Fruit fly (Drosophila melanogaster): ENCODE data around the gene Cog3.
A peak's percentile ranks its signal among the peaks of the same experiment; 100 is the strongest.

The Cog3 gene

DNA sequence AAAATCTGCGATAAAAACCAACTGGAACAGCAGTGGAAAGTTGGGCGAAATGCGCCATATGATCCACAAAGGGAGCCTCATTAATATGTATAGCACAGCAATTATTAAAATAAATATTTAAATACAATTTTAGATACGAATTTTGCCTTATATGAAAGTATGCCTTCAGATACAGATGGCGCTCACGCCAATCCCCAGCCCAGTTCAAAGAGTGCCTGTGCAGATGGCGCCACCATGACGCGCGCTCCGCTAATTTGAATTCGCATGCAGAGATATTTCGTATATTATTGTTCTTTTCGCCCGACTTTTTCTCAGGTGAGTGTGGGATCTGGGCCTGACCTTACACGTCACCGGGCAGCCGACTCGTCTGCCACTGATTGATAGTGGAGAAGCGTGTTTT, 15.4 kb upstream of the Cog3 start, which contains the start of gene Pgant4:
Gene Pgant4 (plus strand): TSS at position 362 of the 400 bp plus-strand sequence.
- peak; percentile 39 for TF ChIP-seq Snoo (tag; optimal IDR thresholded peaks at IDR 0.05)
- TF ChIP-seq CG17806 (tag; optimal IDR thresholded peaks at IDR 0.05), result no peak
- TF ChIP-seq CG4496 (GFP tag; IDR thresholded peaks at IDR 0.05), result 0 out of 3 replicates have a peak, but pooled peaks have one; percentile 37
- TF ChIP-seq rn (GFP tag; IDR thresholded peaks at IDR 0.05), result 0 out of 2 replicates have a peak, but pooled peaks have one; percentile 37

DNA sequence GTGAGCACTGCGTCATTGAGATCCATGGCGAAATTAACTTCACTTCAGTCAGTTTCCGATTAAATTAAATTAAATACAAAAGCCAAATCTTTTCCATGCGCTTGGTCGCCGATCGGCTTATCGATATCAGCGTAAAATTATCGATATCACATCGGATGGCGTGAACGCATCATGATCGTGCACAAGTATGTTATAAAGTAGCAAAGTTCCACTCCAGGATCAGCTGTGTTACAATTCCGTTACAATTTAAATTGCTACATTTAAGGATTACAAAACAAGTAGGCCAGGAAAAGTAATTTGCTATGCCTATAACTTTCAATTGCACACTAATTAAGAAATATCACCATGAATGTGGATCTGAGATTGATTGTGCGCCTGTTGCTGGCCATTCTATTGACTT, 13.0 kb upstream of the Cog3 start, which contains the start of the genes Pif1 and CG31776:
Gene Pif1 (minus strand): TSS at position 136 of the 400 bp plus-strand sequence.
Gene CG31776 (plus strand): TSS at position 314 of the 400 bp plus-strand sequence.
- TF ChIP-seq CG8159 (tag; optimal IDR thresholded peaks at IDR 0.05) (no peak), Snoo (tag; optimal IDR thresholded peaks at IDR 0.05) (no peak), Pif1B (GFP tag; optimal IDR thresholded peaks at IDR 0.05) (no peak), CG12605 (GFP tag; IDR thresholded peaks at IDR 0.05) (no peak), CG15710 (tag; optimal IDR thresholded peaks at IDR 0.05) (no peak), Ets98B (GFP tag; IDR thresholded peaks at IDR 0.05) (no peak), CG13204 (GFP tag; optimal IDR thresholded peaks at IDR 0.05) (no peak), D1 (tag; optimal IDR thresholded peaks at IDR 0.05) (no peak)

DNA sequence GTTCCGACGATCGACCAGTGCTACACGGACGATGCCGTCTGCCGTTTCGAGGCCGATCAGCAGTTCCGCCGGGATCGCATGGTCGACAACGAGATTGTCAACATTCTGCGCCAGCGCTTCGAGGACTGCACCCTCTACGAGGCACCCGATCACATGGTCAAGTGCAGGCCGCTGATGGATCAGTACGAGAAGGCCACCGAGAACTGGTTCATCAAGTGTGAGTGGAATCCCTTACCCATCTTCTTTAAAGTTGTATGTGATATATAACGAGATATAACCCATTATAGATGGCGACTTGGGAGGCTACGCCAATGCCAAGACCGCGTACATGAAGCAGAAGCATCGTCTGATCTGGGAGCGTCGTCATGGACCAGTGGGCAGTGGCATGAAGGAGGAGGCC, 10.0 kb upstream of the Cog3 start:
- TF ChIP-seq CG12605 (GFP tag; IDR thresholded peaks at IDR 0.05) (no peak), CG14655 (GFP tag; optimal IDR thresholded peaks at IDR 0.05) (no peak)

DNA sequence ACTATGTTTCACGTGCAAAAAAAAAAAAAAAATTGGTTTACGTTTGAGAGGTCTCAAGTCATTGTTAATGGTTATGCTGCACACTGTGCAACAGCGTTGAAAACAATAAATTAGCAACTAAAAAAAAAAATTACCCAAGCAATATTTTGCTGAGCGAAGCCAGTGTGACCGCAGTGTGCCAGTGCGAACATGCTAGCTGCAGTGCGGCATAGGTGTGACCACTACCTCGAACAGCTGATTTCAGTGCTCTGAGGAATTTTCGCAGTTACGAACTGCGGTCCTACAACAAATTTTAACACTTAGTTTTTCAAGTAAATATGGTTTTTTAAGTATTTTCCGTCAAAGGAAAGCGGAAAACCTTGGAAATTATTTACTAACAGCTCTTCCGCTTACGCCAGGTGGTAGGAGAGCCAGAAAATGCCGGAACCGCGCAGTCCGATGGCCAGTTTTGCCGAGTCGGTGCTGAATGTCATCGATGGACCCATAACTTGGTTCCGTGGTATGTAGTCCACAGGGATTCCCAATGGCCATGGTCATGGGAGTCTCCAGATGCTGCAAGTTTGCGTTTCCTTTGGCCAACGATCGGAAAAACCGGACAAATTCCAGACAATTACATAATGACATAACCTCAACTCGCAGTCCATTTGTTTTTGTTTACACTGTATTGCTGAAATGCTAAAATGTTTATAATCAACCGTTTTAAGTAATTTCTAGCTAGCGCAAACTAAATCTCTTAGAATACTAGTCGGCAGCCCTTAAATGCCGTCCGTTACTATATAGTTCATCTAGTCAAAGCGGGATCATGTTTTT, 9.3 kb upstream of the Cog3 start, which contains the start of the genes msl-2 and ND-PDSW:
Gene msl-2 (minus strand): TSS at position 195 of the 810 bp plus-strand sequence.
Gene ND-PDSW (plus strand): TSS at position 240 of the 810 bp plus-strand sequence.
- TF ChIP-seq CG8159 (tag; optimal IDR thresholded peaks at IDR 0.05) (no peak), CG13204 (GFP tag; optimal IDR thresholded peaks at IDR 0.05) (no peak), CG34367 (tag; optimal IDR thresholded peaks at IDR 0.05) (no peak), Pif1A (GFP tag; optimal IDR thresholded peaks at IDR 0.05) (no peak), CG4496 (GFP tag; IDR thresholded peaks at IDR 0.05) (no peak), CG17806 (tag; optimal IDR thresholded peaks at IDR 0.05) (no peak), fd96Ca (GFP tag; IDR thresholded peaks at IDR 0.05) (no peak), CG32121 (GFP tag; IDR thresholded peaks at IDR 0.05) (no peak)

DNA sequence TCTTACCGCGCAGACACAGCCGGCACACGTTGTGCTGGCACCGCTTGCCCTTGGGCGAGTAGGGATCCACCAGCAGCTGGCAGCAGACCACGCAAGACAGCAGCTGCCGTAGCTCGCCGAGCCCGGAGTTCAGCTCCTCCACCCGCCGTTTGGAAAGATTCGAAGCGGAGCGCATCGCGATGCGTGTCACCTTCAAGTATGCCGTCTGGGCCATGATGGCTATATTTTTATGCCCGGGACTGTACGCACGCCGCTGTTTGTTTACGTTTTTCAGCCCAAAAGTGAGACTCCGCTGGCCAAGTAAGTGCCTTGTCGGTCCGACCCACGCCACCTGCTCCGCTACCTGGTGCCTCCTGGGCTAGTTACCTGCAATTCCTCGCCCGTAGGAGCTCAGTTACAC, 8.6 kb upstream of the Cog3 start:
- TF ChIP-seq Pif1A (GFP tag; optimal IDR thresholded peaks at IDR 0.05) (no peak), fd96Ca (GFP tag; IDR thresholded peaks at IDR 0.05) (peak; percentile 56; the same call in 1 of the 3 replicates)

DNA sequence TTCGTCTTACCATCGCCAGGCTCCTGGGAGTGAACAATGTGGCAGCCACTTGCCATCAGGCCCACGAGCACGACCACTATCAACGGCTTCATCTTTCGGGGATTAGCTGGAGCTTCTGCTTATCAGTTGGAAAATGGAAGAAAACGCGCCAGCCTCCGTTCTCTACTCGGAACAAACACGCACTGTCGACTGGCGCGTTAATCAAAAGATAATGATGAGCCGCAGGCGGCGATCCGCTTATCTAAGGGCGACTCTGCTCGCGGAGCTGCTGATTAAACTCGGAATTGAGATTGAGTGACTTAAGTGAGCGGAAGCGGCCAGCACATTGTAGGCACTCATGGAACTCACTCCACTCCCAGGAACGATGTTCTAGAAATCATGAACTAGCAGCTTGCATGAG, 4.9 kb upstream of the Cog3 start, which contains the start of gene CG3246:
Gene CG3246 (minus strand): TSS at position 193 of the 400 bp plus-strand sequence.
- no peak for TF ChIP-seq Pif1A (GFP tag; optimal IDR thresholded peaks at IDR 0.05)
- no peak for TF ChIP-seq CG9948 (tag; optimal IDR thresholded peaks at IDR 0.05)
- no peak for TF ChIP-seq fd96Ca (GFP tag; IDR thresholded peaks at IDR 0.05)
- TF ChIP-seq CG15710 (tag; optimal IDR thresholded peaks at IDR 0.05), result no peak
- no peak for TF ChIP-seq gl (tag; optimal IDR thresholded peaks at IDR 0.05)
- no peak for TF ChIP-seq CG34367 (tag; optimal IDR thresholded peaks at IDR 0.05)
- no peak for TF ChIP-seq CG10348 (GFP tag; IDR thresholded peaks at IDR 0.05)
- TF ChIP-seq D1 (tag; optimal IDR thresholded peaks at IDR 0.05), result no peak
- no peak for TF ChIP-seq Pif1B (GFP tag; optimal IDR thresholded peaks at IDR 0.05)
- TF ChIP-seq CG17806 (tag; optimal IDR thresholded peaks at IDR 0.05), result no peak
- TF ChIP-seq CG32121 (GFP tag; IDR thresholded peaks at IDR 0.05), result no peak
- no peak for TF ChIP-seq CG8301 (tag; optimal IDR thresholded peaks at IDR 0.05)
- TF ChIP-seq Snoo (tag; optimal IDR thresholded peaks at IDR 0.05), result no peak
- no peak for TF ChIP-seq CG8159 (tag; optimal IDR thresholded peaks at IDR 0.05)
- no peak for TF ChIP-seq rn (GFP tag; IDR thresholded peaks at IDR 0.05)
- no peak for TF ChIP-seq CG14655 (GFP tag; optimal IDR thresholded peaks at IDR 0.05)

DNA sequence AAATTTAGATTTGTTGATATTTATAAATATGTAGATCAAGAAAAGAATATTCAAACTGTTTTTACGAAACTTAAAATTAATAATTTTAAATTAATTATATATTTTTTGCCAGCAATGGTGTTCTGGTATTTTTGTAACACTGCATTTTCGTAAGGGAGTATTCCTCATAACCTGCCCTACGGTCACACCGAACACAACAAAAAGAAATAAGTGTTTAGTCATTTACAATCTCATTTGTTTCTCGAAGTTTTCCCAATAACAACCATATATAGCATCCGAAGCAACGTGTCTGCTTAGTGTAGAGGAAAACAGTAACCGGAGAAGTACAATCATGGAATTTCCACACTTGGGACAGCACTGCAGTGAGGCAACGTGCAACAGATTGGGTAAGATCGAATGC, 4.6 kb downstream of the Cog3 start, which contains the start of gene CG12795:
Gene CG12795 (plus strand): TSS at position 181 of the 400 bp plus-strand sequence.
- TF ChIP-seq CG10348 (GFP tag; IDR thresholded peaks at IDR 0.05) (no peak), rn (GFP tag; IDR thresholded peaks at IDR 0.05) (no peak), CG13204 (GFP tag; optimal IDR thresholded peaks at IDR 0.05) (no peak), CG8301 (tag; optimal IDR thresholded peaks at IDR 0.05) (no peak), Snoo (tag; optimal IDR thresholded peaks at IDR 0.05) (no peak), CG4496 (GFP tag; IDR thresholded peaks at IDR 0.05) (no peak), CG15710 (tag; optimal IDR thresholded peaks at IDR 0.05) (no peak), CG34367 (tag; optimal IDR thresholded peaks at IDR 0.05) (no peak), CG32121 (GFP tag; IDR thresholded peaks at IDR 0.05) (no peak), Pif1A (GFP tag; optimal IDR thresholded peaks at IDR 0.05) (no peak), Pif1B (GFP tag; optimal IDR thresholded peaks at IDR 0.05) (no peak), CG8159 (tag; optimal IDR thresholded peaks at IDR 0.05) (no peak)
